Fruit fly (Drosophila melanogaster): ENCODE data around the gene CG42788.

dm6 chr3R:15131677-15132076 lies at the start of gene CG42788:
- TF ChIP-seq Mnt (GFP tag; optimal IDR thresholded peaks at IDR 0.05): peak; percentile 72
- TF ChIP-seq ovo (GFP tag; optimal IDR thresholded peaks at IDR 0.05): peak; percentile 84
- TF ChIP-seq CG33017 (tag; optimal IDR thresholded peaks at IDR 0.05): peak; percentile 51
- peak; percentile 82 for TF ChIP-seq CG1620 (GFP tag; optimal IDR thresholded peaks at IDR 0.05)
- peak; percentile 61 for TF ChIP-seq CG12768 (GFP tag; optimal IDR thresholded peaks at IDR 0.05)
- TF ChIP-seq CG7101 (tag; optimal IDR thresholded peaks at IDR 0.05): peak; percentile 36
- TF ChIP-seq cnc (optimal IDR thresholded peaks at IDR 0.05): no peak
- no peak for TF ChIP-seq kay (GFP tag; ENCODE audit: borderline replicate concordance)
- TF ChIP-seq CG14711 (tag; optimal IDR thresholded peaks at IDR 0.05): peak; percentile 14
- no peak for TF ChIP-seq CG5204 (GFP tag; optimal IDR thresholded peaks at IDR 0.05)

Data from whole organism, adult.